Fruit fly (Drosophila melanogaster): ENCODE measurements around the gene Srg1.

Srg1 gene

DNA sequence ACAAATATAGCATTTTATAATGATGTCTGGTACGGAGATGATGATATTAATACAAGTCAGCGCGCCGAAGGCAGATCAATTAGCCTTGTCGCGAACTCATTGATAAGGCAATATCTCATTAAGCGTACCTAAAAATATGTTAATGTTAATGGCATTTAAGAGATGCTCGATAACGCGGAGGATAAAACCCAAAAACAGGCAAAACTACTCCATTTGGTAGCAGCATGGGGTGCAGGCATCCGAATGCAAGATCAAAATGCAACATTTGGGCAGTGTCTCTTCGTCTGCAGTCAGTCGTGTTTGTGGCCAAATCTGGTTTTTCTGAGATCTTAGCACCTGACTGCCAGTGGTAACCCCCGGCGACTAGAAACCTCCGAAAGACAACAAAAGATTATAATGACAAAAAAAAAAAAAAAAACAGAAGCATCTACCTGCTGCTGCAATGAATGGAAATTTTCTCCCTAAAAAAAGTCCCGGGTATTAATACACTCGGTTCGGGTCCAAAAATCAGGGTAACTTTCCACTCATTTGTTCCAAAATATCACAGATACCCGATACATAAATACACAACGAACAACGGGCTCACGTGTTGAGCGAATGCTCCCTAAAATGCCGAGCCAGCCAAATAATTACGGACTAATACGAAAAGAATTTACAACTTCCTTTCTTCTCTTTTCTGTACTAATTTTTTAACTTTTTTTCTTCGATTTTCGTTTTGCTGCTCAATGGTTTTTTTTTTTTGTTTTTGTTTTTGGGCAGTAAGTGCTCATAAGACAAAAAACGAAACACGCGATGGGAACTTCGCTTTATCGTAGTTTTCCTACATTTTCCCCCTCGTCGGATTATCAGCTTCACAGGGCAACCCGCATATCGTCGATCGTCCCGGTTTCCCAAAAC, 18.3 kb downstream of the Srg1 start:
- TF ChIP-seq net (GFP tag; optimal IDR thresholded peaks at IDR 0.05) (no peak), CG10631 (GFP tag; optimal IDR thresholded peaks at IDR 0.05) (no peak), Hr39 (GFP tag; optimal IDR thresholded peaks at IDR 0.05) (no peak), Sox102F (GFP tag; optimal IDR thresholded peaks at IDR 0.05) (no peak), eg (GFP tag; IDR thresholded peaks at IDR 0.05) (no peak), OdsH (GFP tag; optimal IDR thresholded peaks at IDR 0.05) (no peak), Eip78C (GFP tag) (no peak)

DNA sequence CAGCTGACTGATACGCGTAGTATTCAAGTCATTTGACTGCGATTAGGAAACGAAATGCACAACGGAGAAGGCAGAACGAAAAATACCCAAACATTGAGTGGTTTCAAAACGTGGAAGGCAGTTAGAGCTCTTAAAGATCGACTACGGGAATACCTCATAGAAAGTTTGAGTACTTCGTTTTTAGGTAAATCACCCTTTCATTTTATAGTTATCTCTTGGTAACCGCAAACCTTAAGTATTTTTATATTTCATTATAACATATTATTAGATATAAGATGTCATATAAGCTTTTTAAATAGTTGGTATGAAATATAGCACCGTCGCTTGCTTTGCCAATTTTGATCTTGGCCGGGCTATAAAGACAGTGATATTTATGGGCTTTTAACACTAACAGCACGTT, 19.4 kb downstream of the Srg1 start:
- TF ChIP-seq CG4318 (GFP tag; optimal IDR thresholded peaks at IDR 0.05) = no peak
- TF ChIP-seq CG11762 (GFP tag; optimal IDR thresholded peaks at IDR 0.05; ENCODE audit: insufficient read depth) = no peak

DNA sequence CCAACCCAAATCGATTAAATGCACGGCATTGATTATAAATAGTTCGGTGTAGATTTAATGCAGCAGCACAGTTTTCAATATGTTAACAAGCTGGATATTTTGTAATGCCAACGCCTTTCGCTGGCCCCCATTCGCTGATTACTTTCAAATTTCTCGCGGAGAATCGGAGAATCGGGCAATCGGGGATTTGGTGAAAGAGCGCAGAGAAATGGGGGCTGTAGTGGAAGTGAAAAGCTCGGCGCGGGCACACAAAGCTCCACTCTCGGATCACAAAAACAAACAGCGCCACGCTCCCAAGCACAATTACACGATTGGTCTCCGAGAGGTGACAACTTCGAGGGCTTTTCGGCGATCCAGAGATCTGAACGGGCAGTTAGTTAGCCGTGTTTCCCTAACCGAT, 22.9 kb downstream of the Srg1 start, which contains the start of gene Esp:
Gene Esp, plus strand, starts transcription at position 301 of the 400 bp plus-strand sequence.
- no peak for TF ChIP-seq CG11902 (GFP tag; optimal IDR thresholded peaks at IDR 0.05)
- TF ChIP-seq Met (GFP tag; optimal IDR thresholded peaks at IDR 0.05) = no peak
- TF ChIP-seq CG15336 (GFP tag; IDR thresholded peaks at IDR 0.05) = no peak
- no peak for TF ChIP-seq CG11762 (GFP tag; optimal IDR thresholded peaks at IDR 0.05; ENCODE audit: insufficient read depth)

- TF ChIP-seq Blimp-1 (GFP tag; optimal IDR thresholded peaks at IDR 0.05) (no peak), CG10669 (GFP tag; optimal IDR thresholded peaks at IDR 0.05) (no peak), fd85E (GFP tag; optimal IDR thresholded peaks at IDR 0.05) (no peak), achi (GFP tag; optimal IDR thresholded peaks at IDR 0.05) (no peak), CG9139 (GFP tag; optimal IDR thresholded peaks at IDR 0.05) (no peak), Lpt (GFP tag; optimal IDR thresholded peaks at IDR 0.05) (no peak), Eip93F (GFP tag; optimal IDR thresholded peaks at IDR 0.05) (no peak), CG8632 (GFP tag; optimal IDR thresholded peaks at IDR 0.05) (no peak), net (GFP tag; optimal IDR thresholded peaks at IDR 0.05) (no peak), CG4318 (GFP tag; optimal IDR thresholded peaks at IDR 0.05) (no peak), CG7368 (GFP tag; optimal IDR thresholded peaks at IDR 0.05) (no peak), vri (GFP tag; optimal IDR thresholded peaks at IDR 0.05) (no peak), CG11294 (GFP tag; IDR thresholded peaks at IDR 0.05) (no peak), CG6276 (GFP tag; optimal IDR thresholded peaks at IDR 0.05) (no peak), fd59A (GFP tag; optimal IDR thresholded peaks at IDR 0.05) (no peak), CG11902 (GFP tag; optimal IDR thresholded peaks at IDR 0.05) (no peak), Sox102F (GFP tag; optimal IDR thresholded peaks at IDR 0.05) (no peak), pdm3 (GFP tag; optimal IDR thresholded peaks at IDR 0.05) (no peak), lz (GFP tag; optimal IDR thresholded peaks at IDR 0.05) (no peak)
These were observed 23.5 kb downstream of the Srg1 start, which contains the start of gene CG33658 for dm6 chr3R:24841063-24841462. Gene CG33658, minus strand, starts transcription at chr3R:24841163.

- no peak for TF ChIP-seq Gug (GFP tag; IDR thresholded peaks at IDR 0.05)
- TF ChIP-seq net (GFP tag; optimal IDR thresholded peaks at IDR 0.05) = no peak
- no peak for TF ChIP-seq vri (GFP tag; optimal IDR thresholded peaks at IDR 0.05)
- TF ChIP-seq topi (GFP tag; optimal IDR thresholded peaks at IDR 0.05) = no peak
- TF ChIP-seq fkh (GFP tag; optimal IDR thresholded peaks at IDR 0.05) = no peak
- TF ChIP-seq CG15336 (GFP tag; IDR thresholded peaks at IDR 0.05) = no peak
These were observed 30.9 kb downstream of the Srg1 start, which contains the start of gene sosie for dm6 chr3R:24833652-24834051. Gene sosie, plus strand, starts transcription at chr3R:24833952.

- TF ChIP-seq Eip78C (GFP tag) = peak; percentile 89
- peak; percentile 6 for TF ChIP-seq fd59A (GFP tag; optimal IDR thresholded peaks at IDR 0.05)
- TF ChIP-seq CG11902 (GFP tag; optimal IDR thresholded peaks at IDR 0.05) = peak; percentile 19
- no peak for TF ChIP-seq CG10669 (GFP tag; optimal IDR thresholded peaks at IDR 0.05)
- no peak for TF ChIP-seq Lpt (GFP tag; optimal IDR thresholded peaks at IDR 0.05)
- TF ChIP-seq Sox15 (GFP tag; optimal IDR thresholded peaks at IDR 0.05) = peak; percentile 24
- TF ChIP-seq topi (GFP tag; optimal IDR thresholded peaks at IDR 0.05) = peak; percentile 30
- peak; percentile 64 for TF ChIP-seq acj6 (GFP tag; optimal IDR thresholded peaks at IDR 0.05)
- TF ChIP-seq Sox14 (GFP tag; optimal IDR thresholded peaks at IDR 0.05) = peak; percentile 74
- TF ChIP-seq Gug (GFP tag; IDR thresholded peaks at IDR 0.05) = no peak
- TF ChIP-seq Hr4 (GFP tag; optimal IDR thresholded peaks at IDR 0.05) = peak; percentile 67
- no peak for TF ChIP-seq CG11294 (GFP tag; IDR thresholded peaks at IDR 0.05)
- TF ChIP-seq OdsH (GFP tag; optimal IDR thresholded peaks at IDR 0.05) = no peak
- TF ChIP-seq CG8632 (GFP tag; optimal IDR thresholded peaks at IDR 0.05) = peak; percentile 4
- peak; percentile 35 for TF ChIP-seq CG34406 (GFP tag; optimal IDR thresholded peaks at IDR 0.05)
- peak; percentile 36 for TF ChIP-seq Ets21C (GFP tag; optimal IDR thresholded peaks at IDR 0.05)
- peak; percentile 66 for TF ChIP-seq CG10631 (GFP tag; optimal IDR thresholded peaks at IDR 0.05)
- TF ChIP-seq lz (GFP tag; optimal IDR thresholded peaks at IDR 0.05) = peak; percentile 60
- TF ChIP-seq Hr39 (GFP tag; optimal IDR thresholded peaks at IDR 0.05) = peak; percentile 26
- peak; percentile 61 for TF ChIP-seq Smox (GFP tag; optimal IDR thresholded peaks at IDR 0.05)
- no peak for TF ChIP-seq CG6276 (GFP tag; optimal IDR thresholded peaks at IDR 0.05)
- TF ChIP-seq CG11762 (GFP tag; optimal IDR thresholded peaks at IDR 0.05; ENCODE audit: insufficient read depth) = no peak
- peak; percentile 68 for TF ChIP-seq svp (GFP tag)
These were observed 34.6 kb downstream of the Srg1 start, which contains the start of the genes Kaz and CG43273 for dm6 chr3R:24829887-24830351. Gene Kaz, minus strand, starts transcription at chr3R:24829959. Gene CG43273, plus strand, starts transcription at chr3R:24830301.
